Worm (Caenorhabditis elegans) whole organism, L3 larva: ENCODE data around the gene grl-8.

Source experiments
- ZK546.5 ChIP-seq: sonication (generic microtip); optimal IDR thresholded peaks from 2 replicates; lab custom pipeline; 2017; ENCODE audit warnings: missing biosample characterization, missing genetic modification characterization
- aly-2 ChIP-seq: fragments of 150-350 bp; optimal IDR thresholded peaks from 2 replicates; lab custom pipeline; 2014; ENCODE audit warnings: missing biosample characterization, missing genetic modification characterization
- ama-1 ChIP-seq: fragments of 150-350 bp; optimal IDR thresholded peaks from 2 replicates; lab custom pipeline; 2018
- ceh-16 ChIP-seq: sonication (generic microtip); optimal IDR thresholded peaks from 2 replicates; lab custom pipeline; 2017; ENCODE audit warnings: missing biosample characterization, missing genetic modification characterization
- ceh-28 ChIP-seq: fragments of 150-350 bp; optimal IDR thresholded peaks from 2 replicates; lab custom pipeline; 2014; ENCODE audit warnings: missing biosample characterization, missing genetic modification reagents, missing genetic modification characterization
- ceh-82 ChIP-seq: fragments of 150-350 bp; optimal IDR thresholded peaks from 2 replicates; lab custom pipeline; 2014; ENCODE audit warnings: missing biosample characterization, missing genetic modification characterization
- ceh-9 ChIP-seq: sonication (generic microtip); optimal IDR thresholded peaks from 2 replicates; lab custom pipeline; 2018; ENCODE audit warnings: missing biosample characterization, missing genetic modification characterization
- daf-12 ChIP-seq: fragments of 150-350 bp; optimal IDR thresholded peaks from 2 replicates; lab custom pipeline; 2014; ENCODE audit warnings: missing biosample characterization, missing genetic modification reagents, missing genetic modification characterization
- egl-27 ChIP-seq: sonication (generic microtip); optimal IDR thresholded peaks from 4 replicates; lab custom pipeline; 2017; ENCODE audit warnings: missing biosample characterization, missing genetic modification reagents, missing genetic modification characterization
- egl-5 ChIP-seq: fragments of 150-350 bp; optimal IDR thresholded peaks from 2 replicates; lab custom pipeline; 2017; ENCODE audit warnings: missing biosample characterization, missing genetic modification reagents, missing genetic modification characterization, inconsistent platforms
- elt-1 ChIP-seq: fragments of 150-350 bp; optimal IDR thresholded peaks from 2 replicates; lab custom pipeline; 2014; ENCODE audit warnings: missing biosample characterization, missing genetic modification characterization
- elt-2 ChIP-seq: sonication (generic microtip); optimal IDR thresholded peaks from 2 replicates; lab custom pipeline; 2016; ENCODE audit warnings: missing genetic modification reagents, mild to moderate bottlenecking, missing genetic modification characterization, missing compliant biosample characterization
- elt-3 ChIP-seq, 3 experiments: fragments of 150-350 bp in 1 of 3; sonication (generic microtip) in 2 of 3; optimal IDR thresholded peaks; 2 replicates in 2 of 3; 4 replicates in 1 of 3; lab custom pipeline; 2014 to 2017; ENCODE audit warnings: missing biosample characterization in 3 of 3, missing genetic modification characterization in 3 of 3
- eor-1 ChIP-seq, 2 experiments: fragments of 150-350 bp; optimal IDR thresholded peaks; 2 replicates each; lab custom pipeline; 2014 to 2018; ENCODE audit warnings: missing biosample characterization in 2 of 2, missing genetic modification characterization in 2 of 2
- fkh-10 ChIP-seq: sonication (generic microtip); optimal IDR thresholded peaks from 2 replicates; lab custom pipeline; 2017; ENCODE audit warnings: missing biosample characterization, missing genetic modification reagents, missing genetic modification characterization
- fkh-2 ChIP-seq: fragments of 150-350 bp; optimal IDR thresholded peaks from 2 replicates; lab custom pipeline; 2014; ENCODE audit warnings: missing biosample characterization, missing genetic modification reagents, missing genetic modification characterization
- fos-1 ChIP-seq: fragments of 150-350 bp; optimal IDR thresholded peaks from 2 replicates; lab custom pipeline; 2014; ENCODE audit warnings: missing biosample characterization, missing genetic modification characterization
- hmg-11 ChIP-seq: sonication (generic microtip); optimal IDR thresholded peaks from 2 replicates; lab custom pipeline; 2016; ENCODE audit warnings: missing genetic modification characterization, missing compliant biosample characterization
- jun-1 ChIP-seq: fragments of 150-350 bp; optimal IDR thresholded peaks from 2 replicates; lab custom pipeline; 2014; ENCODE audit warnings: missing biosample characterization, missing genetic modification reagents, missing genetic modification characterization
- lin-15B ChIP-seq: fragments of 150-350 bp; optimal IDR thresholded peaks from 2 replicates; lab custom pipeline; 2014; ENCODE audit warnings: missing biosample characterization, missing genetic modification characterization
- lin-39 ChIP-seq: fragments of 150-350 bp; optimal IDR thresholded peaks from 2 replicates; lab custom pipeline; 2018; ENCODE audit warnings: missing biosample characterization, missing genetic modification reagents, missing genetic modification characterization
- lsy-12 ChIP-seq: sonication (generic microtip); optimal IDR thresholded peaks from 2 replicates; lab custom pipeline; 2016; ENCODE audit warnings: mild to moderate bottlenecking, missing genetic modification characterization, missing compliant biosample characterization
- mdl-1 ChIP-seq: fragments of 150-350 bp; optimal IDR thresholded peaks from 2 replicates; lab custom pipeline; 2014; ENCODE audit warnings: missing biosample characterization, missing genetic modification characterization
- nfya-1 ChIP-seq: sonication (generic microtip); optimal IDR thresholded peaks from 2 replicates; lab custom pipeline; 2017; ENCODE audit warnings: missing genetic modification characterization, mild to moderate bottlenecking, missing compliant biosample characterization, antibody characterized with exemption, moderate library complexity; ENCODE audit not compliant: insufficient read depth
- nhr-12 ChIP-seq: fragments of 150-350 bp; optimal IDR thresholded peaks from 2 replicates; lab custom pipeline; 2014; ENCODE audit warnings: missing biosample characterization, missing genetic modification characterization
- nhr-23 ChIP-seq: fragments of 150-350 bp; optimal IDR thresholded peaks from 2 replicates; lab custom pipeline; 2014; ENCODE audit warnings: missing biosample characterization, missing genetic modification reagents, missing genetic modification characterization
- nhr-25 ChIP-seq: sonication (generic microtip); optimal IDR thresholded peaks from 2 replicates; lab custom pipeline; 2017; ENCODE audit warnings: missing biosample characterization, missing genetic modification characterization
- nhr-28 ChIP-seq: fragments of 150-350 bp; optimal IDR thresholded peaks from 2 replicates; lab custom pipeline; 2014; ENCODE audit warnings: missing biosample characterization, missing genetic modification characterization
- nhr-43 ChIP-seq: sonication (generic microtip); optimal IDR thresholded peaks from 2 replicates; lab custom pipeline; 2016; ENCODE audit warnings: mild to moderate bottlenecking, missing genetic modification characterization, missing compliant biosample characterization; ENCODE audit not compliant: poor library complexity, severe bottlenecking
- nhr-67 ChIP-seq: fragments of 150-350 bp; optimal IDR thresholded peaks from 2 replicates; lab custom pipeline; 2014; ENCODE audit warnings: missing biosample characterization, missing genetic modification characterization
- nhr-76 ChIP-seq: fragments of 150-350 bp; sonication (generic microtip); optimal IDR thresholded peaks from 5 replicates; lab custom pipeline; 2014; ENCODE audit warnings: missing biosample characterization, missing genetic modification characterization
- nhr-77 ChIP-seq: fragments of 150-350 bp; optimal IDR thresholded peaks from 2 replicates; lab custom pipeline; 2014; ENCODE audit warnings: missing biosample characterization, missing genetic modification characterization
- pha-4 ChIP-seq: fragments of 150-350 bp; optimal IDR thresholded peaks from 2 replicates; lab custom pipeline; 2014; ENCODE audit warnings: missing biosample characterization, missing genetic modification reagents, missing genetic modification characterization
- pqm-1 ChIP-seq: fragments of 150-350 bp; optimal IDR thresholded peaks from 2 replicates; lab custom pipeline; 2017; ENCODE audit warnings: missing biosample characterization, missing genetic modification characterization, inconsistent platforms
- sea-2 ChIP-seq: fragments of 150-350 bp; sonication (generic microtip); optimal IDR thresholded peaks from 4 replicates; lab custom pipeline; 2014; ENCODE audit warnings: missing biosample characterization, missing genetic modification reagents, missing genetic modification characterization
- skn-1 ChIP-seq: fragments of 150-350 bp; optimal IDR thresholded peaks from 2 replicates; lab custom pipeline; 2014; ENCODE audit warnings: missing biosample characterization, missing genetic modification characterization
- snpc-4 ChIP-seq: fragments of 150-350 bp; optimal IDR thresholded peaks from 2 replicates; lab custom pipeline; 2014; ENCODE audit warnings: missing biosample characterization, missing genetic modification characterization
- tbx-2 ChIP-seq: sonication (generic microtip); optimal IDR thresholded peaks from 2 replicates; lab custom pipeline; 2016; ENCODE audit warnings: mild to moderate bottlenecking, missing genetic modification characterization, missing compliant biosample characterization
- unc-39 ChIP-seq: sonication (generic microtip); optimal IDR thresholded peaks from 4 replicates; lab custom pipeline; 2017; ENCODE audit warnings: missing biosample characterization, missing genetic modification characterization
- unc-62 ChIP-seq: fragments of 150-350 bp; sonication (generic microtip); optimal IDR thresholded peaks from 4 replicates; lab custom pipeline; 2014; ENCODE audit warnings: missing biosample characterization, missing genetic modification reagents, missing genetic modification characterization
- zag-1 ChIP-seq: fragments of 150-350 bp; optimal IDR thresholded peaks from 2 replicates; lab custom pipeline; 2014; ENCODE audit warnings: missing biosample characterization, missing genetic modification characterization
- ztf-11 ChIP-seq: fragments of 150-350 bp; optimal IDR thresholded peaks from 2 replicates; lab custom pipeline; 2014; ENCODE audit warnings: missing biosample characterization, missing genetic modification characterization

The grl-8 gene

DNA sequence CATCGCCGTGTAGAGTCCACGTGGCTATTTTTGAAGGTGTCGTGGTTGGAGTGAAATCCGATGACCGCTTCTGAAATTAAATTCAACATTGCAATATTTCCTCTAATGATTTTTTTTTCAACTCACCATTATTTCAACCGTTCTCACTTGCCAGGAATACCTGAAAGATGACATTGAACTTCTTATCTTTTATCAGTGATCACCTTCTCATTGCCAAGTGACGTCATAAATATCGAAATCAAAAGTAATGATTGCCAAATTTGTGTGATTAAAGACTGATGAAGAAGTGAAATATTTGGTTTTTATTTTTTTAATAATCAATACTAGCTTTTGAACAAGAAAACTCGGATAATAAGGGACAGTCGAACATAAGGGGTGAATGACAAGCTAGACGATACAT is 26.1 kb downstream of the grl-8 start, which contains the start of gene W02F12.4:
Gene W02F12.4 (minus strand): TSS at position 164 of the 400 bp plus-strand sequence.
- TF ChIP-seq eor-1 (tag; optimal IDR thresholded peaks at IDR 0.05; lab: Kevin White, UChicago) (no peak), ama-1 (lab: Kevin White, UChicago) (no peak), ceh-28 (tag; lab: Kevin White, UChicago) (peak; percentile 46), lsy-12 (tag; lab: Kevin White, UChicago) (no peak), tbx-2 (tag; lab: Kevin White, UChicago) (no peak), ceh-9 (tag; lab: Kevin White, UChicago) (no peak), ceh-16 (tag; lab: Kevin White, UChicago) (no peak), elt-3 (tag; optimal IDR thresholded peaks at IDR 0.05; lab: Kevin White, UChicago) (peak in 2 of 3 experiments; percentile 4 to 71), pha-4 (no peak), ztf-11 (tag; lab: Kevin White, UChicago) (no peak), egl-5 (tag; lab: Kevin White, UChicago) (no peak), elt-2 (tag; lab: Kevin White, UChicago) (peak; percentile 88), elt-1 (tag; lab: Kevin White, UChicago) (no peak), fkh-10 (GFP tag; lab: Kevin White, UChicago) (no peak), ZK546.5 (no peak), unc-62 (GFP tag; lab: Kevin White, UChicago) (no peak), pqm-1 (tag; lab: Kevin White, UChicago) (peak; percentile 65), nhr-28 (tag; lab: Kevin White, UChicago) (no peak), lin-15B (no peak), skn-1 (tag; lab: Kevin White, UChicago) (no peak), nhr-23 (no peak), nhr-67 (no peak), aly-2 (tag; lab: Kevin White, UChicago) (no peak), hmg-11 (tag; lab: Kevin White, UChicago) (no peak), fkh-2 (tag; lab: Kevin White, UChicago) (no peak), fos-1 (no peak), ceh-82 (tag; lab: Kevin White, UChicago) (no peak), nhr-12 (tag; lab: Kevin White, UChicago) (no peak), mdl-1 (tag; lab: Kevin White, UChicago) (no peak), snpc-4 (tag; lab: Kevin White, UChicago) (no peak), lin-39 (tag; lab: Kevin White, UChicago) (no peak), egl-27 (no peak), unc-39 (no peak), nfya-1 (tag; lab: Kevin White, UChicago) (no peak), nhr-76 (tag; lab: Kevin White, UChicago) (no peak), daf-12 (tag; lab: Kevin White, UChicago) (no peak), nhr-25 (tag; lab: Kevin White, UChicago) (peak; percentile 61), sea-2 (no peak), jun-1 (tag; lab: Kevin White, UChicago) (no peak), nhr-77 (tag; lab: Kevin White, UChicago) (no peak), zag-1 (no peak)
- TF ChIP-seq, all 47 proteins: peak for 5

DNA sequence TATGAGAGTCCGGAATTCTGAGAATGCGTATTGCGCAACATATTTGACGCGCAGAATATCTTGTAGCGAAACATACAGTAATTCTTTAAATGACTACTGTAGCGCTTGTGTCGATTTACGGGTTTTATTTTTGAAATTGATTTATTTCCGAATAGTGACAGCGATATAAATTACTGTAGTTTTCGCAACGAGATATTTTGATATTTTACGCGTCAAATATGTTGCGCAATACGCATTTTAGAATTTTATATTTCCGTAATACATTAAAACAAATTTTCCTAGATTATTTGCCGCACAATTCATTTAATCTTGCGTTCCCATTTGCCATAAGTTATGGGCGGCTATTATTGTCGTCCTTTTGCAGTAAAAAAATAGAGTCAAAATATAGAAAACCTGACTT is 27.5 kb downstream of the grl-8 start:
- no peak for TF ChIP-seq ceh-9 (tag; lab: Kevin White, UChicago)
- no peak for TF ChIP-seq lin-15B
- TF ChIP-seq skn-1 (tag; lab: Kevin White, UChicago): no peak
- no peak for TF ChIP-seq tbx-2 (tag; lab: Kevin White, UChicago)
- no peak for TF ChIP-seq nhr-28 (tag; lab: Kevin White, UChicago)
- no peak for TF ChIP-seq nhr-43 (tag; lab: Kevin White, UChicago)
- TF ChIP-seq ztf-11 (tag; lab: Kevin White, UChicago): no peak
- no peak for TF ChIP-seq nfya-1 (tag; lab: Kevin White, UChicago)
- TF ChIP-seq eor-1 (tag; optimal IDR thresholded peaks at IDR 0.05; lab: Kevin White, UChicago): no peak
- no peak for TF ChIP-seq elt-1 (tag; lab: Kevin White, UChicago)
- no peak for TF ChIP-seq nhr-77 (tag; lab: Kevin White, UChicago)
- no peak for TF ChIP-seq aly-2 (tag; lab: Kevin White, UChicago)
- no peak for TF ChIP-seq fkh-2 (tag; lab: Kevin White, UChicago)
- no peak for TF ChIP-seq jun-1 (tag; lab: Kevin White, UChicago)
- TF ChIP-seq elt-2 (tag; lab: Kevin White, UChicago): no peak
- TF ChIP-seq lin-39 (tag; lab: Kevin White, UChicago): no peak
- TF ChIP-seq fkh-10 (GFP tag; lab: Kevin White, UChicago): no peak
- no peak for TF ChIP-seq pqm-1 (tag; lab: Kevin White, UChicago)
